Worm (Caenorhabditis elegans) whole organism, L4 larva: Measurements from ENCODE around the gene met-2.

Experiments used
- F37D6.2 ChIP-seq: sonication (generic microtip); optimal IDR thresholded peaks from 2 replicates; lab custom pipeline; 2016; ENCODE audit warnings: mild to moderate bottlenecking, missing genetic modification characterization, missing compliant biosample characterization
- F44E2.7 ChIP-seq: fragments of 200-800 bp; sonication (Bioruptor generic); IDR thresholded peaks from 2 replicates; pipeline ENCODE4 v2.1.2; 2022; ENCODE audit warnings: missing genetic modification characterization, missing compliant biosample characterization
- T20F7.1 ChIP-seq: fragments of 200-800 bp; sonication (Bioruptor generic); optimal IDR thresholded peaks from 2 replicates; lab custom pipeline; 2018; ENCODE audit warnings: mild to moderate bottlenecking, missing genetic modification characterization, missing compliant biosample characterization
- Y48G9A.11 ChIP-seq: fragments of 200-800 bp; sonication (Bioruptor generic); IDR thresholded peaks from 2 replicates; pipeline ENCODE4 v1.3.6; 2022; ENCODE audit warnings: missing genetic modification reagents, missing genetic modification characterization, missing compliant biosample characterization
- aha-1 ChIP-seq: fragments of 150-350 bp; peaks from one replicate; lab custom pipeline; 2014; ENCODE audit warnings: missing biosample characterization, missing genetic modification characterization
- arid-1 ChIP-seq: fragments of 200-800 bp; sonication (Bioruptor generic); conservative IDR thresholded peaks from 2 replicates; pipeline ENCODE4 v1.3.6; 2022; ENCODE audit warnings: missing genetic modification reagents, missing genetic modification characterization, missing compliant biosample characterization
- ceh-44 ChIP-seq: fragments of 200-800 bp; sonication (Bioruptor generic); IDR thresholded peaks from 2 replicates; pipeline ENCODE4 v1.3.6; 2022; ENCODE audit warnings: missing genetic modification reagents, missing genetic modification characterization, missing compliant biosample characterization
- dpl-1 ChIP-seq: fragments of 150-350 bp; optimal IDR thresholded peaks from 2 replicates; lab custom pipeline; 2014; ENCODE audit warnings: missing biosample characterization, missing genetic modification reagents, missing genetic modification characterization
- duxl-1 ChIP-seq: sonication (generic microtip); optimal IDR thresholded peaks from 2 replicates; lab custom pipeline; 2016; ENCODE audit warnings: mild to moderate bottlenecking, missing genetic modification characterization, moderate library complexity, missing compliant biosample characterization; ENCODE audit not compliant: poor library complexity
- dve-1 ChIP-seq: sonication (generic microtip); optimal IDR thresholded peaks from 2 replicates; lab custom pipeline; 2017; ENCODE audit warnings: antibody characterized with exemption, mild to moderate bottlenecking, missing genetic modification characterization, missing compliant biosample characterization; ENCODE audit not compliant: insufficient read depth
- egl-43 ChIP-seq: fragments of 200-800 bp; sonication (Bioruptor generic); IDR thresholded peaks from 2 replicates; pipeline ENCODE4 v1.3.6; 2022; ENCODE audit warnings: missing genetic modification reagents, missing genetic modification characterization, missing compliant biosample characterization
- hif-1 ChIP-seq, 2 experiments: sonication (generic microtip); optimal IDR thresholded peaks; 2 replicates each; lab custom pipeline; 2016 to 2017; ENCODE audit warnings: missing compliant biosample characterization in 2 of 2, missing genetic modification characterization in 2 of 2, missing genetic modification reagents in 2 of 2, missing genotype in 2 of 2, mild to moderate bottlenecking in 1 of 2
- hlh-11 ChIP-seq: fragments of 200-800 bp; sonication (Bioruptor generic); optimal IDR thresholded peaks from 2 replicates; lab custom pipeline; 2018; ENCODE audit warnings: mild to moderate bottlenecking, missing genetic modification characterization, missing compliant biosample characterization
- hlh-30 ChIP-seq: sonication (generic microtip); optimal IDR thresholded peaks from 2 replicates; lab custom pipeline; 2017; ENCODE audit warnings: antibody characterized with exemption, mild to moderate bottlenecking, missing genetic modification characterization, missing compliant biosample characterization; ENCODE audit not compliant: insufficient read depth
- jun-1 ChIP-seq: fragments of 150-350 bp; optimal IDR thresholded peaks from 2 replicates; lab custom pipeline; 2014; ENCODE audit warnings: missing biosample characterization, missing genetic modification reagents, missing genetic modification characterization
- lin-1 ChIP-seq: fragments of 200-800 bp; sonication (Bioruptor generic); IDR thresholded peaks from 2 replicates; pipeline ENCODE4 v1.3.6; 2022; ENCODE audit warnings: missing genetic modification reagents, missing genetic modification characterization, missing compliant biosample characterization
- lin-13 ChIP-seq: fragments of 150-350 bp; optimal IDR thresholded peaks from 2 replicates; lab custom pipeline; 2014; ENCODE audit warnings: missing biosample characterization, missing genetic modification reagents, missing genetic modification characterization
- lin-38 ChIP-seq: fragments of 200-800 bp; sonication (Bioruptor generic); IDR thresholded peaks from 2 replicates; pipeline ENCODE4 v1.3.6; 2022; ENCODE audit warnings: missing genetic modification reagents, missing genetic modification characterization, missing compliant biosample characterization
- lir-3 ChIP-seq: sonication (generic microtip); optimal IDR thresholded peaks from 2 replicates; lab custom pipeline; 2016; ENCODE audit warnings: mild to moderate bottlenecking, missing genetic modification characterization, missing compliant biosample characterization
- lsy-2 ChIP-seq, 2 experiments: fragments of 150-350 bp in 1 of 2; sonication (generic microtip) in 1 of 2; optimal IDR thresholded peaks; 2 replicates each; lab custom pipeline; 2014 to 2017; ENCODE audit warnings: missing biosample characterization in 2 of 2, missing genetic modification characterization in 2 of 2
- mdl-1 ChIP-seq, 2 experiments: fragments of 150-350 bp in 1 of 2; sonication (generic microtip) in 1 of 2; optimal IDR thresholded peaks; 2 replicates each; lab custom pipeline; 2014 to 2017; ENCODE audit warnings: missing biosample characterization in 2 of 2, missing genetic modification characterization in 2 of 2
- mdt-29 ChIP-seq: fragments of 200-800 bp; sonication (Bioruptor generic); IDR thresholded peaks from 2 replicates; pipeline ENCODE4 v1.3.6; 2022; ENCODE audit warnings: missing genetic modification reagents, missing genetic modification characterization, missing compliant biosample characterization
- mep-1 ChIP-seq: fragments of 150-350 bp; sonication (generic microtip); optimal IDR thresholded peaks from 3 replicates; lab custom pipeline; 2014; ENCODE audit warnings: missing biosample characterization, missing genetic modification characterization
- mes-2 ChIP-seq: sonication (generic microtip); optimal IDR thresholded peaks from 2 replicates; lab custom pipeline; 2016; ENCODE audit warnings: missing genotype, mild to moderate bottlenecking, missing genetic modification characterization, missing compliant biosample characterization; ENCODE audit not compliant: poor library complexity, severe bottlenecking
- mxl-2 ChIP-seq: fragments of 200-800 bp; sonication (Bioruptor generic); conservative IDR thresholded peaks from 2 replicates; pipeline ENCODE4 v1.3.6; 2022; ENCODE audit warnings: missing genetic modification reagents, missing genetic modification characterization, missing compliant biosample characterization
- mxl-3 ChIP-seq: fragments of 200-800 bp; sonication (Bioruptor generic); optimal IDR thresholded peaks from 2 replicates; lab custom pipeline; 2018; ENCODE audit warnings: mild to moderate bottlenecking, missing genetic modification characterization, missing compliant biosample characterization
- nhr-102 ChIP-seq: sonication (generic microtip); optimal IDR thresholded peaks from 2 replicates; lab custom pipeline; 2016; ENCODE audit warnings: mild to moderate bottlenecking, missing genetic modification characterization, moderate library complexity, missing compliant biosample characterization
- nhr-237 ChIP-seq: sonication (generic microtip); optimal IDR thresholded peaks from 2 replicates; lab custom pipeline; 2017; ENCODE audit warnings: missing biosample characterization, missing genetic modification characterization
- nhr-28 ChIP-seq: fragments of 150-350 bp; optimal IDR thresholded peaks from 2 replicates; lab custom pipeline; 2014; ENCODE audit warnings: missing biosample characterization, missing genetic modification characterization
- nhr-41 ChIP-seq: fragments of 200-800 bp; sonication (Bioruptor generic); IDR thresholded peaks from 2 replicates; pipeline ENCODE4 v1.3.6; 2022; ENCODE audit warnings: missing genetic modification reagents, missing genetic modification characterization, missing compliant biosample characterization
- nhr-42 ChIP-seq: fragments of 200-800 bp; sonication (Bioruptor generic); IDR thresholded peaks from 2 replicates; pipeline ENCODE4 v1.3.6; 2022; ENCODE audit warnings: missing genetic modification characterization, missing compliant biosample characterization
- nhr-6 ChIP-seq: fragments of 150-350 bp; optimal IDR thresholded peaks from 2 replicates; lab custom pipeline; 2014; ENCODE audit warnings: missing biosample characterization, missing genetic modification characterization
- nhr-77 ChIP-seq: fragments of 150-350 bp; optimal IDR thresholded peaks from 2 replicates; lab custom pipeline; 2014; ENCODE audit warnings: missing biosample characterization, missing genetic modification characterization
- pha-4 ChIP-seq, 2 experiments: fragments of 150-350 bp in 1 of 2; fragments of 200-800 bp in 1 of 2; sonication (Bioruptor generic) in 1 of 2; IDR thresholded peaks in 1 of 2; optimal IDR thresholded peaks in 1 of 2; 2 replicates each; pipeline versions ENCODE4 v1.3.6 to Lab custom; 2014 to 2022; ENCODE audit warnings: missing genetic modification characterization in 2 of 2, missing genetic modification reagents in 2 of 2, missing biosample characterization in 1 of 2, missing compliant biosample characterization in 1 of 2
- php-3 ChIP-seq: fragments of 200-800 bp; sonication (Bioruptor generic); IDR thresholded peaks from 2 replicates; pipeline ENCODE4 v1.3.6; 2022; ENCODE audit warnings: missing genetic modification reagents, missing genetic modification characterization, missing compliant biosample characterization
- pqm-1 ChIP-seq: sonication (generic microtip); optimal IDR thresholded peaks from 2 replicates; lab custom pipeline; 2017; ENCODE audit warnings: missing biosample characterization, missing genetic modification characterization
- rbr-2 ChIP-seq: sonication (generic microtip); optimal IDR thresholded peaks from 2 replicates; lab custom pipeline; 2016; ENCODE audit warnings: missing genotype, missing genetic modification characterization, missing compliant biosample characterization
- sdz-12 ChIP-seq: fragments of 200-800 bp; sonication (Bioruptor generic); optimal IDR thresholded peaks from 2 replicates; lab custom pipeline; 2018; ENCODE audit warnings: mild to moderate bottlenecking, missing genetic modification characterization, missing compliant biosample characterization
- set-16 ChIP-seq: fragments of 200-800 bp; sonication (Bioruptor generic); IDR thresholded peaks from 2 replicates; pipeline ENCODE4 v1.3.6; 2022; ENCODE audit warnings: missing genetic modification reagents, missing genetic modification characterization, missing compliant biosample characterization
- snpc-1.2 ChIP-seq: fragments of 200-800 bp; sonication (Bioruptor generic); IDR thresholded peaks from 2 replicates; pipeline ENCODE4 v1.3.6; 2022; ENCODE audit warnings: missing genetic modification reagents, missing genetic modification characterization, missing compliant biosample characterization
- snpc-4 ChIP-seq: fragments of 150-350 bp; optimal IDR thresholded peaks from 2 replicates; lab custom pipeline; 2014; ENCODE audit warnings: missing biosample characterization, missing genetic modification characterization
- spr-1 ChIP-seq: sonication (generic microtip); optimal IDR thresholded peaks from 2 replicates; lab custom pipeline; 2016; ENCODE audit warnings: mild to moderate bottlenecking, missing genetic modification characterization, missing compliant biosample characterization
- unc-39 ChIP-seq: sonication (generic microtip); optimal IDR thresholded peaks from 2 replicates; lab custom pipeline; 2017; ENCODE audit warnings: missing biosample characterization, missing genetic modification characterization
- unc-62 ChIP-seq, 3 experiments: fragments of 150-350 bp in 1 of 3; sonication (generic microtip); optimal IDR thresholded peaks in 2 of 3; peaks in 1 of 3; 1 replicate in 1 of 3; 2 replicates in 2 of 3; lab custom pipeline; 2014 to 2017; ENCODE audit warnings: missing biosample characterization in 3 of 3, missing genetic modification characterization in 3 of 3, missing genetic modification reagents in 3 of 3, missing genotype in 1 of 3
- vab-7 ChIP-seq: fragments of 200-800 bp; sonication (Bioruptor generic); IDR thresholded peaks from 2 replicates; pipeline ENCODE4 v1.3.6; 2022; ENCODE audit warnings: missing genetic modification reagents, missing genetic modification characterization, missing compliant biosample characterization
- zfp-2 ChIP-seq: sonication (generic microtip); optimal IDR thresholded peaks from 2 replicates; lab custom pipeline; 2016; ENCODE audit warnings: mild to moderate bottlenecking, missing genetic modification characterization, missing compliant biosample characterization
- zfp-3 ChIP-seq: fragments of 200-800 bp; sonication (Bioruptor generic); conservative IDR thresholded peaks from 2 replicates; pipeline ENCODE4 v1.3.6; 2022; ENCODE audit warnings: missing genetic modification reagents, missing genetic modification characterization, missing compliant biosample characterization
- zip-11 ChIP-seq: fragments of 200-800 bp; sonication (Bioruptor generic); IDR thresholded peaks from 2 replicates; pipeline ENCODE4 v1.3.6; 2022; ENCODE audit warnings: missing genetic modification characterization, missing compliant biosample characterization
- zip-2 ChIP-seq: fragments of 150-350 bp; optimal IDR thresholded peaks from 2 replicates; lab custom pipeline; 2014; ENCODE audit warnings: missing biosample characterization, missing genetic modification characterization

Gene met-2

ce11 chrIII:8425076-8425475, 50.0 kb downstream of the met-2 start:
- TF ChIP-seq pha-4 (GFP tag; IDR thresholded peaks at IDR 0.05; lab: Robert Waterston, UW) (peak; percentile 58), pha-4 (tag; optimal IDR thresholded peaks at IDR 0.05; lab: Kevin White, UChicago) (no peak), lir-3 (no peak), Y48G9A.11 (GFP tag; lab: Robert Waterston, UW) (no peak), lin-38 (GFP tag; lab: Robert Waterston, UW) (peak; percentile 38; the same call in 1 of the 2 replicates), lin-13 (no peak), snpc-4 (no peak), hlh-11 (tag; lab: Kevin White, UChicago) (peak; percentile 89), jun-1 (tag; lab: Kevin White, UChicago) (peak; percentile 72), spr-1 (tag; lab: Kevin White, UChicago) (peak; percentile 61), F37D6.2 (tag; lab: Kevin White, UChicago) (peak; percentile 30), duxl-1 (peak; percentile 74), nhr-41 (GFP tag; lab: Robert Waterston, UW) (0 out of 2 replicates have a peak, but pooled peaks have one; percentile 37), dve-1 (peak; percentile 90), zfp-2 (no peak), egl-43 (GFP tag; lab: Robert Waterston, UW) (peak; percentile 76), ceh-44 (GFP tag; lab: Robert Waterston, UW) (no peak), pqm-1 (tag; lab: Kevin White, UChicago) (peak; percentile 40), vab-7 (0 out of 2 replicates have a peak, but pooled peaks have one; percentile 22), zip-11 (GFP tag; lab: Robert Waterston, UW) (no peak), F44E2.7 (GFP tag; lab: Robert Waterston, UW) (no peak), mep-1 (peak; percentile 77), mxl-2 (GFP tag; lab: Robert Waterston, UW) (no peak), hif-1 (tag; optimal IDR thresholded peaks at IDR 0.05; lab: Kevin White, UChicago) (peak in 1 of 2 experiments; percentile 64), lsy-2 (tag; optimal IDR thresholded peaks at IDR 0.05; lab: Kevin White, UChicago) (peak; percentile 64 to 81), zip-2 (tag; lab: Kevin White, UChicago) (no peak), set-16 (GFP tag; lab: Robert Waterston, UW) (peak; percentile 42; the same call in 1 of the 2 replicates), mxl-3 (peak; percentile 69), mdl-1 (tag; optimal IDR thresholded peaks at IDR 0.05; lab: Kevin White, UChicago) (peak in 1 of 2 experiments; percentile 61), zfp-3 (GFP tag; lab: Robert Waterston, UW) (no peak), dpl-1 (GFP tag; lab: Kevin White, UChicago) (peak; percentile 27), mdt-29 (GFP tag; lab: Robert Waterston, UW) (0 out of 2 replicates have a peak, but pooled peaks have one; percentile 42), hlh-30 (peak; percentile 81), unc-62 (GFP tag; optimal IDR thresholded peaks at IDR 0.05 in 1 of 2; lab: Kevin White, UChicago) (peak in 1 of 2 experiments; percentile 97), unc-62 (tag; optimal IDR thresholded peaks at IDR 0.05; lab: Kevin White, UChicago) (no peak), snpc-1.2 (GFP tag; lab: Robert Waterston, UW) (no peak), unc-39 (no peak), nhr-102 (peak; percentile 66), nhr-6 (tag; lab: Kevin White, UChicago) (peak; percentile 40), T20F7.1 (GFP tag; lab: Kevin White, UChicago) (peak; percentile 82), php-3 (GFP tag; lab: Robert Waterston, UW) (0 out of 2 replicates have a peak, but pooled peaks have one; percentile 6), nhr-237 (tag; lab: Kevin White, UChicago) (no peak), nhr-42 (0 out of 2 replicates have a peak, but pooled peaks have one; percentile 12), rbr-2 (tag; lab: Kevin White, UChicago) (peak; percentile 77), sdz-12 (GFP tag; lab: Kevin White, UChicago) (no peak), aha-1 (tag; lab: Kevin White, UChicago) (peak; percentile 97), nhr-28 (tag; lab: Kevin White, UChicago) (peak; percentile 87), mes-2 (tag; lab: Kevin White, UChicago) (peak; percentile 79), arid-1 (GFP tag; lab: Robert Waterston, UW) (peak; percentile 38; the same call in 1 of the 2 replicates), lin-1 (GFP tag; lab: Robert Waterston, UW) (0 out of 2 replicates have a peak, but pooled peaks have one; percentile 31), nhr-77 (tag; lab: Kevin White, UChicago) (peak; percentile 61)
